Worm (Caenorhabditis elegans) whole organism, L3 larva: Measurements from ENCODE around the gene penr-1.

Experiments
- aly-2 ChIP-seq: fragments of 150-350 bp; optimal IDR thresholded peaks from 2 replicates; lab custom pipeline; 2014; ENCODE audit warnings: missing biosample characterization, missing genetic modification characterization
- ceh-82 ChIP-seq: fragments of 150-350 bp; optimal IDR thresholded peaks from 2 replicates; lab custom pipeline; 2014; ENCODE audit warnings: missing biosample characterization, missing genetic modification characterization
- daf-12 ChIP-seq: fragments of 150-350 bp; optimal IDR thresholded peaks from 2 replicates; lab custom pipeline; 2014; ENCODE audit warnings: missing biosample characterization, missing genetic modification reagents, missing genetic modification characterization
- elt-1 ChIP-seq: fragments of 150-350 bp; optimal IDR thresholded peaks from 2 replicates; lab custom pipeline; 2014; ENCODE audit warnings: missing biosample characterization, missing genetic modification characterization
- elt-3 ChIP-seq, 3 experiments: fragments of 150-350 bp in 1 of 3; sonication (generic microtip) in 2 of 3; optimal IDR thresholded peaks; 2 replicates in 2 of 3; 4 replicates in 1 of 3; lab custom pipeline; 2014 to 2017; ENCODE audit warnings: missing biosample characterization in 3 of 3, missing genetic modification characterization in 3 of 3
- fkh-10 ChIP-seq: sonication (generic microtip); optimal IDR thresholded peaks from 2 replicates; lab custom pipeline; 2017; ENCODE audit warnings: missing biosample characterization, missing genetic modification reagents, missing genetic modification characterization
- jun-1 ChIP-seq: fragments of 150-350 bp; optimal IDR thresholded peaks from 2 replicates; lab custom pipeline; 2014; ENCODE audit warnings: missing biosample characterization, missing genetic modification reagents, missing genetic modification characterization
- mml-1 ChIP-seq: fragments of 150-350 bp; sonication (generic microtip); optimal IDR thresholded peaks from 3 replicates; lab custom pipeline; 2014; ENCODE audit warnings: missing biosample characterization, missing genetic modification characterization
- nhr-25 ChIP-seq: sonication (generic microtip); optimal IDR thresholded peaks from 2 replicates; lab custom pipeline; 2017; ENCODE audit warnings: missing biosample characterization, missing genetic modification characterization
- nhr-28 ChIP-seq: fragments of 150-350 bp; optimal IDR thresholded peaks from 2 replicates; lab custom pipeline; 2014; ENCODE audit warnings: missing biosample characterization, missing genetic modification characterization
- nhr-67 ChIP-seq: fragments of 150-350 bp; optimal IDR thresholded peaks from 2 replicates; lab custom pipeline; 2014; ENCODE audit warnings: missing biosample characterization, missing genetic modification characterization
- zag-1 ChIP-seq: fragments of 150-350 bp; optimal IDR thresholded peaks from 2 replicates; lab custom pipeline; 2014; ENCODE audit warnings: missing biosample characterization, missing genetic modification characterization
- ztf-11 ChIP-seq: fragments of 150-350 bp; optimal IDR thresholded peaks from 2 replicates; lab custom pipeline; 2014; ENCODE audit warnings: missing biosample characterization, missing genetic modification characterization

- TF ChIP-seq nhr-25 (tag; lab: Kevin White, UChicago) (no peak), nhr-67 (tag; lab: Kevin White, UChicago) (no peak), aly-2 (no peak), jun-1 (no peak), zag-1 (no peak), daf-12 (tag; lab: Kevin White, UChicago) (no peak), ceh-82 (no peak), fkh-10 (GFP tag; lab: Kevin White, UChicago) (no peak), mml-1 (tag; lab: Kevin White, UChicago) (no peak), elt-3 (tag; optimal IDR thresholded peaks at IDR 0.05; lab: Kevin White, UChicago) (no peak), ztf-11 (tag; lab: Kevin White, UChicago) (no peak), nhr-28 (tag; lab: Kevin White, UChicago) (no peak), elt-1 (no peak)
Measured at ce11 chrV:5278001-5278400, 8.7 kb downstream of the penr-1 start, which contains the start of gene B0238.9.
